Fruit fly (Drosophila melanogaster): Measurements from ENCODE around the gene CG14543.

The CG14543 gene

dm6 chr3R:26034643-26035368 lies 21.6 kb upstream of the CG14543 start (continued):
- no peak for TF ChIP-seq cwo (GFP tag; optimal IDR thresholded peaks at IDR 0.05)
- TF ChIP-seq NfI (GFP tag; optimal IDR thresholded peaks at IDR 0.05) = no peak
- no peak for TF ChIP-seq CG8089 (GFP tag; optimal IDR thresholded peaks at IDR 0.05)
- no peak for TF ChIP-seq Camta (GFP tag; optimal IDR thresholded peaks at IDR 0.05)
- TF ChIP-seq da (GFP tag; optimal IDR thresholded peaks at IDR 0.05) = peak; percentile 20
- no peak for TF ChIP-seq Ssrp (tag; optimal IDR thresholded peaks at IDR 0.05)
- TF ChIP-seq abd-A (tag; optimal IDR thresholded peaks at IDR 0.05) = peak; percentile 17
- TF ChIP-seq CG4854 (GFP tag; optimal IDR thresholded peaks at IDR 0.05) = no peak
- no peak for TF ChIP-seq Eip74EF (GFP tag; optimal IDR thresholded peaks at IDR 0.05)
- no peak for TF ChIP-seq CG4820 (GFP tag; optimal IDR thresholded peaks at IDR 0.05)
- no peak for TF ChIP-seq CG4282 (GFP tag; optimal IDR thresholded peaks at IDR 0.05)
- no peak for TF ChIP-seq CG2202 (tag; optimal IDR thresholded peaks at IDR 0.05)
- no peak for TF ChIP-seq fd96Cb (tag; optimal IDR thresholded peaks at IDR 0.05)
- TF ChIP-seq wor (GFP tag; IDR thresholded peaks at IDR 0.05) = no peak
- no peak for TF ChIP-seq NFAT (GFP tag; IDR thresholded peaks at IDR 0.05)
- no peak for TF ChIP-seq Atf3 (GFP tag; optimal IDR thresholded peaks at IDR 0.05)
- TF ChIP-seq Hey (tag; optimal IDR thresholded peaks at IDR 0.05) = peak; percentile 63
- no peak for TF ChIP-seq Ravus (GFP tag; IDR thresholded peaks at IDR 0.05)
- TF ChIP-seq dimm (GFP tag; IDR thresholded peaks at IDR 0.05) = no peak
- TF ChIP-seq D19A (tag; optimal IDR thresholded peaks at IDR 0.05) = peak; percentile 4
- no peak for TF ChIP-seq Trl (optimal IDR thresholded peaks at IDR 0.05)
- no peak for TF ChIP-seq Trl (GFP tag; optimal IDR thresholded peaks at IDR 0.05)
- no peak for TF ChIP-seq Nf-YA (GFP tag; IDR thresholded peaks at IDR 0.05)
- TF ChIP-seq Atf-2 (GFP tag; optimal IDR thresholded peaks at IDR 0.05) = no peak
- TF ChIP-seq vfl (GFP tag; optimal IDR thresholded peaks at IDR 0.05) = no peak
- no peak for TF ChIP-seq crc (GFP tag; optimal IDR thresholded peaks at IDR 0.05)
- TF ChIP-seq CG31441 (GFP tag; IDR thresholded peaks at IDR 0.05) = no peak
- TF ChIP-seq yki (optimal IDR thresholded peaks at IDR 0.05) = no peak
- TF ChIP-seq CG9932 (GFP tag; IDR thresholded peaks at IDR 0.05) = no peak
- no peak for TF ChIP-seq Fer1 (GFP tag; optimal IDR thresholded peaks at IDR 0.05)
- TF ChIP-seq pzg (GFP tag; optimal IDR thresholded peaks at IDR 0.05) = no peak
- no peak for TF ChIP-seq CG13424 (tag; optimal IDR thresholded peaks at IDR 0.05)
- no peak for TF ChIP-seq slp2 (GFP tag; optimal IDR thresholded peaks at IDR 0.05)
- no peak for TF ChIP-seq CG1792 (GFP tag; optimal IDR thresholded peaks at IDR 0.05)
- no peak for TF ChIP-seq Dip3 (GFP tag; optimal IDR thresholded peaks at IDR 0.05)
- no peak for TF ChIP-seq CG13296 (GFP tag; optimal IDR thresholded peaks at IDR 0.05)
- peak; percentile 51 for TF ChIP-seq cg (GFP tag; optimal IDR thresholded peaks at IDR 0.05)
- no peak for TF ChIP-seq CG7839 (tag; optimal IDR thresholded peaks at IDR 0.05)
- TF ChIP-seq GATAe (GFP tag; conservative IDR thresholded peaks at IDR 0.05) = no peak
- TF ChIP-seq salm (tag; optimal IDR thresholded peaks at IDR 0.05) = no peak
- no peak; the same call in 2 of the 3 replicates for TF ChIP-seq CG2199 (GFP tag; IDR thresholded peaks at IDR 0.05)
- no peak for TF ChIP-seq ranshi (GFP tag; IDR thresholded peaks at IDR 0.05)
- TF ChIP-seq wdn (GFP tag; IDR thresholded peaks at IDR 0.05) = no peak
- TF ChIP-seq odd (GFP tag; optimal IDR thresholded peaks at IDR 0.05) = peak; percentile 61
- TF ChIP-seq pfk (GFP tag; optimal IDR thresholded peaks at IDR 0.05) = no peak
- no peak for TF ChIP-seq CG15269 (tag; optimal IDR thresholded peaks at IDR 0.05)
- TF ChIP-seq H15 (GFP tag; IDR thresholded peaks at IDR 0.05) = no peak
- no peak for TF ChIP-seq gro (GFP tag; optimal IDR thresholded peaks at IDR 0.05)
- TF ChIP-seq CG6272 (GFP tag; IDR thresholded peaks at IDR 0.05) = no peak
- TF ChIP-seq Sry-β (GFP tag; optimal IDR thresholded peaks at IDR 0.05) = no peak
- TF ChIP-seq lov (optimal IDR thresholded peaks at IDR 0.05) = no peak
- peak; percentile 37; the same call in 1 of the 3 replicates for TF ChIP-seq lov (GFP tag; IDR thresholded peaks at IDR 0.05)
